Worm (Caenorhabditis elegans): ENCODE measurements around the gene tag-342.

tag-342 gene

DNA sequence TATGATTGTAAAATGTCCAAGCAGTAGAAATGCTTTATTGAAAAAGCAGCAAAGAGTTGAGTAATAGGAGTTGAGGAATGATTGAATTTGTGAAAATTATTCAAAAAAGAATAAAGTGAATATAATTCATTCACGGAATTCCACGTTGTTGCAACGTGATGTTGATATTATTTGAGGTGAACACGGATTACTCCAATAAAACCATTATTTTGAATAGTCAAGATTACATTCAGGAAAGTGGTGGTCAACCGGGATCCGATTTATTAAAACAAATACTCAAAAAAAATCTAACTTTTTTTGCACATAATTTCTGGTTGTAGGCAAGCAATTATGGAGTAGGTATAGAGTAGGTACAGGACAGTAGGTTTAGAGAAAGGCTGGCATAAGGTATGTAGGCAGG is 17.4 kb downstream of the tag-342 start, which contains the start of gene bre-3:
TSS of gene bre-3 (minus strand) at position 101 of the 400 bp plus-strand sequence.
- no peak for TF ChIP-seq cog-1 (tag; optimal IDR thresholded peaks at IDR 0.05)
- no peak for TF ChIP-seq ztf-23 (GFP tag; IDR thresholded peaks at IDR 0.05)
- no peak for TF ChIP-seq flt-1 (GFP tag; IDR thresholded peaks at IDR 0.05)
- TF ChIP-seq ztf-29 (GFP tag; IDR thresholded peaks at IDR 0.05): no peak
- TF ChIP-seq med-1 (GFP tag; optimal IDR thresholded peaks at IDR 0.05; ENCODE audit: insufficient read depth): no peak
- TF ChIP-seq tab-1 (GFP tag; IDR thresholded peaks at IDR 0.05): no peak
- TF ChIP-seq ref-1 (GFP tag; conservative IDR thresholded peaks at IDR 0.05): no peak
- no peak for TF ChIP-seq T22C8.4 (GFP tag; IDR thresholded peaks at IDR 0.05)
- TF ChIP-seq klf-2 (GFP tag; conservative IDR thresholded peaks at IDR 0.05): no peak

DNA sequence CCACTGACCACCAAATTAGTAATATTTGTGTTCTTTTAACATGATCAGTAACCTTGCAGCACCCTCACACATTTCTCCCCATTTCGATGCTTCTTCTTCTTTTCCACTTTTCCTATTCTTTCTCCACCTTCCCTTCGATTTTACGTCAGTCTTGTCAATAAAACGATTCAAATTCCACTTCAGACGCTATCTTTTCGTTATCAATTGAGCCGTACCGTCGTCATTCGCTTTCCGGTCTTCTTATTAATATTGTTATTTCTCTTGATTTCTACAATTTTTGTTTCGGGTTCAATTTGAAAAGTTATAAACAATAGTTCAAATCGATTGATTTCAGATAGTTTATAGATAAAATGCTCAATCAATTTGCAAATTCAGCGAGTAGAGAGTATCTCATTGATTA is 19.5 kb downstream of the tag-342 start:
- TF ChIP-seq ztf-23 (GFP tag; IDR thresholded peaks at IDR 0.05): no peak

DNA sequence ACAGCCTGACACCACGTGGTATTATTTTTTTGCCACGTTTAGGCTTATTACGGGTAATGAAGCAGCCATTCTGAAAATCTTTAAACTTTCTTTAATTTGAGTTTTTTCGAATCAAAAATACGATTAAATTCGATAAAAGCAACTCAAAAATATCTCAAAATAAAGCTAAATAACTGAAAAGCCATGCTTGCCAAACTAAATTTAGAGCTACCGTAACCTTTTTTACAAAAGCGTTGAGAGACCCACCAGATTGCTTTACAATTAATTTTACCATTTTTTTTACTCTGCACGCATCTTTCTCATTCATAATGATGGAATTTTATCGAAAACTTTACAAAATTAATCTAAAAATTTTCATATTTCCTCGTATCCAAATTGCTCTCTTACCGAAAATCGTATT is 20.1 kb downstream of the tag-342 start:
- TF ChIP-seq med-1 (GFP tag; optimal IDR thresholded peaks at IDR 0.05; ENCODE audit: insufficient read depth) (no peak), cog-1 (tag; optimal IDR thresholded peaks at IDR 0.05) (no peak), tab-1 (GFP tag; IDR thresholded peaks at IDR 0.05) (no peak), T22C8.4 (GFP tag; IDR thresholded peaks at IDR 0.05) (no peak), klf-2 (GFP tag; conservative IDR thresholded peaks at IDR 0.05) (no peak), ztf-29 (GFP tag; IDR thresholded peaks at IDR 0.05) (no peak), flt-1 (GFP tag; IDR thresholded peaks at IDR 0.05) (no peak), ref-1 (GFP tag; conservative IDR thresholded peaks at IDR 0.05) (no peak)

DNA sequence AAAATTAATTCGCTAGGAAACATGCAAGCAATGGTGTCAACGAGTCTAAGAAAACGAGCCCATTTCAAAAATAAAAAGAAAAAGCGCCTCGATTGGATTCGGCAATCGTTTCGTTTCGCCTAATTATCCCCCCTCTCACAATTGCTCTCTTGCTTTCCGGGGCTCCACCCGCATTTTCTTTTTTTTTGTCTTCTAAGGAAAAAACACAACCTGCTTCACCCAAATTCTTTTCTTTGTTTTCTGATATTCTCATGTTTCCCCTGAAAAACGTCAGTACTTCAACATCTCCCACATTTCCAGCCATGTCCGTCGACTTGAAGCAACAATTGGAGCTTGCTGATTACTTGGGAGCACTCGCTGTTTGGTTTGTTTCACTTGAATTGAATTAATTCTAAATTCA is 20.5 kb downstream of the tag-342 start, which contains the start of gene nlp-36:
TSS of gene nlp-36 (plus strand) at position 301 of the 400 bp plus-strand sequence.
- no peak for TF ChIP-seq med-1 (GFP tag; optimal IDR thresholded peaks at IDR 0.05; ENCODE audit: insufficient read depth)
- no peak for TF ChIP-seq ref-1 (GFP tag; conservative IDR thresholded peaks at IDR 0.05)
- no peak for TF ChIP-seq cog-1 (tag; optimal IDR thresholded peaks at IDR 0.05)
- TF ChIP-seq klf-2 (GFP tag; conservative IDR thresholded peaks at IDR 0.05): no peak
- TF ChIP-seq T22C8.4 (GFP tag; IDR thresholded peaks at IDR 0.05): no peak
- no peak for TF ChIP-seq ztf-23 (GFP tag; IDR thresholded peaks at IDR 0.05)
- no peak for TF ChIP-seq flt-1 (GFP tag; IDR thresholded peaks at IDR 0.05)
- no peak for TF ChIP-seq ztf-29 (GFP tag; IDR thresholded peaks at IDR 0.05)
- no peak for TF ChIP-seq tab-1 (GFP tag; IDR thresholded peaks at IDR 0.05)

DNA sequence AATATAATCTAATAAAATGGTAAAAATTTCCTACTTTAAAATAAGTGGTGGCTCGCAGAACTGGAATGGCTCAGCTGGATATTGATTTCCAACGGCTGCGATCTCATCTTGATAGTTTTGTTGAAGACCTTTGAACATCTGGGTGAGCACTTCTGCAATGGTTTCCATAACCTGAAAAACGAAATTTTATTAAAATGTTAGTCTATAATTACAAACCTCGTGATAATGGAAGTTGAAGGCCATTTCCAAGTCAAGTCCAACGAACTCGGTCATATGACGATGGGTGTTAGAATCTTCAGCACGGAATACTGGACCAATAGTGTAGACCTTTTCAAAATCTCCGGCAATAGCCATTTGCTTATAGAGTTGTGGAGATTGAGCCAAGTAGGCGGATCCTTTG is 21.8 kb downstream of the tag-342 start:
- no peak for TF ChIP-seq tab-1 (GFP tag; IDR thresholded peaks at IDR 0.05)

DNA sequence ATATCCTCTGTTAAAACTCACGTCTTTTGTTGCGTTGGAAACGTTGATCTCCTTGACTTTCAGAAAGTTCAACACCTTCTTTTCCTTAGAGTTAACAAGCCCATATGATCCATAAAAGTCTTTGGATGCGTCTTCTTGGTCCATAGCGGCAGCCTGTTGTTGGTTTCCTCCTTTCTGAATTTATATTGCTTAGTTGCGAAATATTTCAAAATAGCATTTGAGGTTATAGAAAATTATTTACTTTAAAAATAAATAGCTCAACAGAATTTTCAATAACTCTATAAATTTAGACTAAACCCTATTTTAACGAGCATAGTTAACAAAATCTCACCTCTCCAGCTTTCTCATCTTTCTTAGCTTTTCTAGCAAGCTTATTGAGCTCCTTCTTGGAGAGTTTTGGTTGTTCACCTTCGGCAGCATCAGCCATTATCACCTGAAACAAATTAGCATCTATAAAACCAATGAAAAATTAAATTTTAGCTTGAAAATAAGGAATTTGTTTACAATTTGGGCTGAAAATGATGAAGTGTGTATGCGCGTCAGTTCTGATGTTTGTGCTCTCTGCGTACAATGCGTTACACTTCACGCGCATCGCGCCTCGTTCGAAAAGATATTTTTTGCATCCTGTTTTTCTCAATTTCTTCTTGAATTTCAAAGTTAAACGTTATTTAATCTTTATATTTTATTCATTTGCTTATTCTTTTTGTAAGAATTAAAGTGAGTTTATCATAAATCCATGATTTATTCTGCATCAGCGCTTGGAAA is 23.0 kb downstream of the tag-342 start, which contains the start of the genes dars-1 and ctr-9:
TSS of gene dars-1 (minus strand) at position 433 of the 765 bp plus-strand sequence.
TSS of gene ctr-9 (plus strand) at position 614 of the 765 bp plus-strand sequence.
- TF ChIP-seq ztf-29 (GFP tag; IDR thresholded peaks at IDR 0.05) (no peak), ztf-23 (GFP tag; IDR thresholded peaks at IDR 0.05) (no peak), T22C8.4 (GFP tag; IDR thresholded peaks at IDR 0.05) (no peak), med-1 (GFP tag; optimal IDR thresholded peaks at IDR 0.05; ENCODE audit: insufficient read depth) (no peak), tab-1 (GFP tag; IDR thresholded peaks at IDR 0.05) (no peak), klf-2 (GFP tag; conservative IDR thresholded peaks at IDR 0.05) (no peak), flt-1 (GFP tag; IDR thresholded peaks at IDR 0.05) (no peak), ref-1 (GFP tag; conservative IDR thresholded peaks at IDR 0.05) (no peak), cog-1 (tag; optimal IDR thresholded peaks at IDR 0.05) (no peak)

DNA sequence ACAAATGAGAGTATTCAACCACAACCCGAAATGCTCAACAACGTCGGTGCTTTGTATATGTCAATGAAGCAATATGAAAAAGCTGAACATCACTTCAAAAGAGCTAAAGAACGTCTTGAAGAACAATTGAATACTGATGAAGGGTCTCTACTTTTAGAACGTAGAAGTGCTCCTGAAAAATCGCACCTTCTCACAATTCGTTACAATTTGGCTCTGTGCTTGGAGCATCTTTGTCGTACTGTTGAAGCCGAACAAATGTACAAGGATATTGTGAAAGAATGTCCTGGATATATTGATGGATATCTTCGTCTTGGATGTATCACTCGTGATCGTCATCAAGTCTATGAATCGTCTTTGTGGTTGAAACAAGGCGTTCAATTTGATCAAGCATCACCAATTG is 26.3 kb downstream of the tag-342 start:
- no peak for TF ChIP-seq klf-2 (GFP tag; conservative IDR thresholded peaks at IDR 0.05)
- TF ChIP-seq T22C8.4 (GFP tag; IDR thresholded peaks at IDR 0.05): no peak
- TF ChIP-seq cog-1 (tag; optimal IDR thresholded peaks at IDR 0.05): no peak
- no peak for TF ChIP-seq ztf-29 (GFP tag; IDR thresholded peaks at IDR 0.05)
- no peak for TF ChIP-seq ztf-23 (GFP tag; IDR thresholded peaks at IDR 0.05)
- TF ChIP-seq tab-1 (GFP tag; IDR thresholded peaks at IDR 0.05): no peak
- TF ChIP-seq ref-1 (GFP tag; conservative IDR thresholded peaks at IDR 0.05): no peak
- TF ChIP-seq med-1 (GFP tag; optimal IDR thresholded peaks at IDR 0.05; ENCODE audit: insufficient read depth): no peak
- TF ChIP-seq flt-1 (GFP tag; IDR thresholded peaks at IDR 0.05): no peak

DNA sequence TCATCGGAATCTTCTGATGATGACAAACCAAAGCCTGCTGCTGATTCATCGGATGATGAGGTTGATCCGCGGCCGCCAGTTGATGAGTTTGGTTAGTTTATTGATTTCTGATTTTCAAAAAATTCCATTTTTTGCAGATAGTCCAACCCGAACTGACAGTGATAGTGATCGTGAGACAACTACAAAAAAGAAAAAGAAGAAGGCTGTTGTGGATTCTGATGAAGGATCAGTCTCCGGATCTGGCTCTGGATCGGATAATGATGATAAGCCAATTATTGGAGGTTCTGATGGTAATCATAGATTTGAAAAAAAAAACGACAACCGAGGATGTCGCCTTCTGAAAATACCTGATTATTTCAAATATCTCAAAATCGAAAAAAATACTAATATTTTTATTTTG is 28.1 kb downstream of the tag-342 start:
- no peak for TF ChIP-seq tab-1 (GFP tag; IDR thresholded peaks at IDR 0.05)
- no peak for TF ChIP-seq ztf-29 (GFP tag; IDR thresholded peaks at IDR 0.05)
- TF ChIP-seq flt-1 (GFP tag; IDR thresholded peaks at IDR 0.05): no peak
- no peak for TF ChIP-seq med-1 (GFP tag; optimal IDR thresholded peaks at IDR 0.05; ENCODE audit: insufficient read depth)

DNA sequence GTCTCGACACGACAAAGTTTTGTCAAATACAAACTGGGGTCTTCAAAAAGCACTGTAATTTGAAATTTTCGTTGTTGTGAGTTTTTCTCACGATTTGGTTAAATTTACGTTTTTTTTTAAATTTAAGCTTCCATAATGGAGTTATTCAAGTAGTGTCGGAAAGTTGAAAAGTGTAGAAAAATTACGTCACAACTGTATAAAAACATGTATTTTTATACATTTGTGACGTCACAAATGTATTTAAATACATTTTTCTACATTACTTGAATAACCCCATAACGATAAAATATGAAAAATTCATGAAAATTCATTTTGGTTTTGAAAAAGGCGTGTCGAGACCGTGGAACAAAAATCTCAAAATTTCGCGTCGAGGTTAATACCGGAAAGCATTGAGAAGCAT is 29.5 kb downstream of the tag-342 start:
- no peak for TF ChIP-seq ref-1 (GFP tag; conservative IDR thresholded peaks at IDR 0.05)
- no peak for TF ChIP-seq T22C8.4 (GFP tag; IDR thresholded peaks at IDR 0.05)
- TF ChIP-seq cog-1 (tag; optimal IDR thresholded peaks at IDR 0.05): no peak
- no peak for TF ChIP-seq ztf-23 (GFP tag; IDR thresholded peaks at IDR 0.05)
- TF ChIP-seq tab-1 (GFP tag; IDR thresholded peaks at IDR 0.05): no peak
- no peak for TF ChIP-seq klf-2 (GFP tag; conservative IDR thresholded peaks at IDR 0.05)
- no peak for TF ChIP-seq ztf-29 (GFP tag; IDR thresholded peaks at IDR 0.05)
- no peak for TF ChIP-seq med-1 (GFP tag; optimal IDR thresholded peaks at IDR 0.05; ENCODE audit: insufficient read depth)
- TF ChIP-seq flt-1 (GFP tag; IDR thresholded peaks at IDR 0.05): no peak

DNA sequence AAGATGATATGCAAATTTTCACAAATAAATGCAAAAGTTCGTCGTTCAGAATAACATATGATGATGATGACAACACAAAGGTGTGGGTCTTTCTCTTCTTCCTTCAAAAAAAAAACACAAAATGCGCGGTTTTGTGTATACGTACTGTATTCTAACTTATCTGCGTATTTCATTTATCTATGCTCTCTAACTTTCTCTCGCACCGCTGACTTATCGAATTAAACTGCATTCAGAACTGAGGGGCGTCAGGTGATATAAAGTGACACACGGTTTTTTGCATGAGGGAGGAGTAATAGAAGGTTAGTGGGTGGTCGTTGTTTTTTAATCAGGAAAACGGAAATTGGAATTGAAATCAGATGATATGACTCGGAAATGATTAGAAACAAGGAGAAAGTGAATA is 32.3 kb downstream of the tag-342 start, which contains the start of gene sod-4:
TSS of gene sod-4 (minus strand) at position 109 of the 400 bp plus-strand sequence.
- TF ChIP-seq T22C8.4 (GFP tag; IDR thresholded peaks at IDR 0.05) (no peak), cog-1 (tag; optimal IDR thresholded peaks at IDR 0.05) (no peak), tab-1 (GFP tag; IDR thresholded peaks at IDR 0.05) (no peak), ref-1 (GFP tag; conservative IDR thresholded peaks at IDR 0.05) (no peak), ztf-23 (GFP tag; IDR thresholded peaks at IDR 0.05) (no peak)

Data from whole organism, midembryonic.